Fruit fly (Drosophila melanogaster) whole organism, prepupa: ENCODE results near the gene Jig.

Experiments used
- CG10631 ChIP-seq: fragments of 200-800 bp; sonication (Bioruptor generic); optimal IDR thresholded peaks from 2 replicates; lab custom pipeline; 2016; ENCODE audit warnings: missing biosample characterization, missing genetic modification characterization
- CG10669 ChIP-seq: fragments of 200-800 bp; sonication (Bioruptor generic); optimal IDR thresholded peaks from 3 replicates; lab custom pipeline; 2018; ENCODE audit warnings: missing biosample characterization, mild to moderate bottlenecking, missing genetic modification characterization, moderate library complexity
- CG11762 ChIP-seq: fragments of 200-800 bp; sonication (Bioruptor generic); optimal IDR thresholded peaks from 3 replicates; lab custom pipeline; 2016; ENCODE audit warnings: missing biosample characterization, missing genetic modification characterization; ENCODE audit not compliant: insufficient read depth
- CG15336 ChIP-seq: fragments of 200-800 bp; sonication (Bioruptor generic); IDR thresholded peaks from 2 replicates; pipeline ENCODE4 v1.3.6; 2022; ENCODE audit warnings: missing biosample characterization, missing genetic modification characterization
- CG1621 ChIP-seq: fragments of 200-800 bp; sonication (Bioruptor generic); optimal IDR thresholded peaks from 3 replicates; lab custom pipeline; 2018; ENCODE audit warnings: missing biosample characterization, mild to moderate bottlenecking, missing genetic modification characterization
- CG3032 ChIP-seq: fragments of 200-800 bp; optimal IDR thresholded peaks from 2 replicates; lab custom pipeline; 2019; ENCODE audit warnings: missing biosample characterization, mild to moderate bottlenecking, missing genetic modification characterization, moderate library complexity
- CG31627 ChIP-seq: fragments of 200-800 bp; sonication (Bioruptor generic); optimal IDR thresholded peaks from 3 replicates; lab custom pipeline; 2016; ENCODE audit warnings: missing biosample characterization, missing genetic modification characterization
- CG32006 ChIP-seq: fragments of 200-800 bp; sonication (Bioruptor generic); optimal IDR thresholded peaks from 3 replicates; lab custom pipeline; 2017; ENCODE audit warnings: missing biosample characterization, mild to moderate bottlenecking, missing genetic modification characterization
- CG34406 ChIP-seq: fragments of 200-800 bp; sonication (Bioruptor generic); optimal IDR thresholded peaks from 3 replicates; lab custom pipeline; 2016; ENCODE audit warnings: missing biosample characterization, missing genetic modification characterization
- CG3919 ChIP-seq: fragments of 200-800 bp; sonication (Bioruptor generic); optimal IDR thresholded peaks from 3 replicates; lab custom pipeline; 2016; ENCODE audit warnings: missing biosample characterization, missing genetic modification characterization
- CG4318 ChIP-seq: fragments of 200-800 bp; sonication (Bioruptor generic); optimal IDR thresholded peaks from 3 replicates; lab custom pipeline; 2017; ENCODE audit warnings: missing biosample characterization, mild to moderate bottlenecking, missing genetic modification characterization
- CG6163 ChIP-seq: fragments of 200-800 bp; sonication (Bioruptor generic); IDR thresholded peaks from 3 replicates; pipeline ENCODE4 v1.3.6; 2022; ENCODE audit warnings: missing biosample characterization, missing genetic modification characterization
- CG6276 ChIP-seq: fragments of 200-800 bp; sonication (Bioruptor generic); optimal IDR thresholded peaks from 2 replicates; lab custom pipeline; 2017; ENCODE audit warnings: missing biosample characterization, mild to moderate bottlenecking, missing genetic modification characterization
- CG6792 ChIP-seq: fragments of 200-800 bp; sonication (Bioruptor generic); optimal IDR thresholded peaks from 3 replicates; lab custom pipeline; 2016; ENCODE audit warnings: missing biosample characterization, missing genetic modification characterization
- CG6808 ChIP-seq: fragments of 200-800 bp; sonication (Bioruptor generic); optimal IDR thresholded peaks from 3 replicates; lab custom pipeline; 2017; ENCODE audit warnings: missing biosample characterization, missing genetic modification characterization, mild to moderate bottlenecking, moderate library complexity, missing genetic modification reagents
- CG8119 ChIP-seq: fragments of 200-800 bp; sonication (Bioruptor generic); IDR thresholded peaks from 3 replicates; pipeline ENCODE4 v1.3.6; 2022; ENCODE audit warnings: missing biosample characterization, missing genetic modification characterization
- CG8319 ChIP-seq: fragments of 200-800 bp; sonication (Bioruptor generic); optimal IDR thresholded peaks from 3 replicates; lab custom pipeline; 2016; ENCODE audit warnings: missing biosample characterization, missing genetic modification characterization
- CG9139 ChIP-seq: fragments of 200-800 bp; sonication (Bioruptor generic); optimal IDR thresholded peaks from 3 replicates; lab custom pipeline; 2017; ENCODE audit warnings: missing biosample characterization, mild to moderate bottlenecking, missing genetic modification characterization
- Eip75B ChIP-seq: fragments of 200-800 bp; sonication (Bioruptor generic); optimal IDR thresholded peaks from 3 replicates; lab custom pipeline; 2016; ENCODE audit warnings: missing biosample characterization, missing genetic modification characterization
- Eip78C ChIP-seq: fragments of 200-800 bp; sonication (Bioruptor generic); peaks from one replicate; lab custom pipeline; 2016; ENCODE audit warnings: missing biosample characterization, missing genetic modification characterization
- Eip93F ChIP-seq: fragments of 200-800 bp; sonication (Bioruptor generic); optimal IDR thresholded peaks from 2 replicates; lab custom pipeline; 2016; ENCODE audit warnings: missing biosample characterization, mild to moderate bottlenecking, missing genetic modification characterization
- Ets96B ChIP-seq: fragments of 200-800 bp; optimal IDR thresholded peaks from 2 replicates; lab custom pipeline; 2019; ENCODE audit warnings: missing biosample characterization, mild to moderate bottlenecking, missing genetic modification characterization, moderate library complexity
- Gug ChIP-seq: fragments of 200-800 bp; sonication (Bioruptor generic); IDR thresholded peaks from 2 replicates; pipeline ENCODE4 v1.3.6; 2022; ENCODE audit warnings: missing biosample characterization, missing genetic modification characterization
- Hr38 ChIP-seq: sonication (Bioruptor generic); optimal IDR thresholded peaks from 2 replicates; lab custom pipeline; 2016; ENCODE audit warnings: missing biosample characterization, missing genetic modification characterization
- Hr39 ChIP-seq: fragments of 200-800 bp; sonication (Bioruptor generic); optimal IDR thresholded peaks from 2 replicates; lab custom pipeline; 2016; ENCODE audit warnings: missing biosample characterization, missing genetic modification characterization
- Hr4 ChIP-seq: fragments of 200-800 bp; sonication (Bioruptor generic); optimal IDR thresholded peaks from 3 replicates; lab custom pipeline; 2016; ENCODE audit warnings: missing biosample characterization, missing genetic modification characterization
- Met ChIP-seq: fragments of 200-800 bp; sonication (Bioruptor generic); optimal IDR thresholded peaks from 3 replicates; lab custom pipeline; 2016; ENCODE audit warnings: missing biosample characterization, missing genetic modification characterization
- OdsH ChIP-seq: fragments of 200-800 bp; sonication (Bioruptor generic); optimal IDR thresholded peaks from 3 replicates; lab custom pipeline; 2016; ENCODE audit warnings: missing biosample characterization, missing genetic modification characterization
- Sox102F ChIP-seq: fragments of 200-800 bp; sonication (Bioruptor generic); optimal IDR thresholded peaks from 2 replicates; lab custom pipeline; 2016; ENCODE audit warnings: missing biosample characterization, mild to moderate bottlenecking, missing genetic modification characterization
- Sox14 ChIP-seq: fragments of 200-800 bp; sonication (Bioruptor generic); optimal IDR thresholded peaks from 3 replicates; lab custom pipeline; 2016; ENCODE audit warnings: missing biosample characterization, missing genetic modification characterization
- achi ChIP-seq: fragments of 200-800 bp; sonication (Bioruptor generic); optimal IDR thresholded peaks from 3 replicates; lab custom pipeline; 2016; ENCODE audit warnings: missing biosample characterization, missing genetic modification characterization
- acj6 ChIP-seq: fragments of 200-800 bp; sonication (Bioruptor generic); optimal IDR thresholded peaks from 3 replicates; lab custom pipeline; 2016; ENCODE audit warnings: missing biosample characterization, missing genetic modification characterization
- dac ChIP-seq: fragments of 200-800 bp; sonication (Bioruptor generic); optimal IDR thresholded peaks from 2 replicates; lab custom pipeline; 2017; ENCODE audit warnings: missing biosample characterization, mild to moderate bottlenecking, missing genetic modification characterization
- dsx ChIP-seq: fragments of 200-800 bp; optimal IDR thresholded peaks from 3 replicates; lab custom pipeline; 2019; ENCODE audit warnings: missing biosample characterization, mild to moderate bottlenecking, missing genetic modification characterization, moderate library complexity; ENCODE audit not compliant: poor library complexity, severe bottlenecking
- eg ChIP-seq: fragments of 200-800 bp; sonication (Bioruptor generic); IDR thresholded peaks from 3 replicates; pipeline ENCODE4 v1.3.6; 2022; ENCODE audit warnings: missing biosample characterization, missing genetic modification characterization
- fd59A ChIP-seq: fragments of 200-800 bp; sonication (Bioruptor generic); optimal IDR thresholded peaks from 2 replicates; lab custom pipeline; 2017; ENCODE audit warnings: missing biosample characterization, mild to moderate bottlenecking, missing genetic modification characterization, missing genetic modification reagents
- fd85E ChIP-seq: fragments of 200-800 bp; sonication (Bioruptor generic); optimal IDR thresholded peaks from 3 replicates; lab custom pipeline; 2016; ENCODE audit warnings: missing biosample characterization, missing genetic modification characterization
- net ChIP-seq: fragments of 200-800 bp; sonication (Bioruptor generic); optimal IDR thresholded peaks from 3 replicates; lab custom pipeline; 2016; ENCODE audit warnings: missing biosample characterization, missing genetic modification characterization
- pdm3 ChIP-seq: fragments of 200-800 bp; sonication (Bioruptor generic); optimal IDR thresholded peaks from 3 replicates; lab custom pipeline; 2016; ENCODE audit warnings: missing biosample characterization, missing genetic modification characterization
- salr ChIP-seq, 2 experiments: fragments of 200-800 bp; sonication (Bioruptor generic); optimal IDR thresholded peaks; 3 replicates each; lab custom pipeline; 2016 to 2018; ENCODE audit warnings: missing biosample characterization in 2 of 2, missing genetic modification characterization in 2 of 2, mild to moderate bottlenecking in 1 of 2
- spab ChIP-seq: fragments of 200-800 bp; sonication (Bioruptor generic); optimal IDR thresholded peaks from 2 replicates; lab custom pipeline; 2017; ENCODE audit warnings: missing biosample characterization, mild to moderate bottlenecking, missing genetic modification characterization, missing genetic modification reagents
- ss ChIP-seq, 2 experiments: fragments of 200-800 bp; sonication (Bioruptor generic); optimal IDR thresholded peaks; 2 replicates in 1 of 2; 3 replicates in 1 of 2; lab custom pipeline; 2017 to 2018; ENCODE audit warnings: mild to moderate bottlenecking in 2 of 2, missing biosample characterization in 2 of 2, missing genetic modification characterization in 2 of 2, moderate library complexity in 1 of 2
- svp ChIP-seq: fragments of 200-800 bp; sonication (Bioruptor generic); peaks from one replicate; lab custom pipeline; 2016; ENCODE audit warnings: missing biosample characterization, missing genetic modification characterization
- topi ChIP-seq: fragments of 200-800 bp; sonication (Bioruptor generic); optimal IDR thresholded peaks from 3 replicates; lab custom pipeline; 2016; ENCODE audit warnings: missing biosample characterization, missing genetic modification characterization

The Jig gene

dm6 chr3R:14590753-14591535 lies 30.2 kb downstream of the Jig start (continued):
- TF ChIP-seq CG6808 (GFP tag; lab: Kevin White, UChicago), result peak; percentile 72
- peak; percentile 63 for TF ChIP-seq CG34406 (GFP tag; lab: Kevin White, UChicago)
- TF ChIP-seq net (GFP tag; lab: Kevin White, UChicago), result peak; percentile 55
- TF ChIP-seq Sox14, result peak; percentile 23
- TF ChIP-seq Eip75B, result peak; percentile 36
- peak; percentile 44 for TF ChIP-seq CG6276
- no peak for TF ChIP-seq Sox102F (GFP tag; lab: Kevin White, UChicago)
- TF ChIP-seq Hr38 (GFP tag; lab: Kevin White, UChicago), result no peak
- TF ChIP-seq Eip93F (GFP tag; lab: Kevin White, UChicago), result no peak
- TF ChIP-seq salr (GFP tag; optimal IDR thresholded peaks at IDR 0.05; lab: Kevin White, UChicago), result peak in 1 of 2 experiments; percentile 71
- TF ChIP-seq, all 60 proteins: peak for 41

dm6 chr3R:14597935-14598424 lies 37.2 kb downstream of the Jig start:
- TF ChIP-seq fd85E (GFP tag; lab: Kevin White, UChicago) (no peak), CG31627 (no peak), salr (GFP tag; optimal IDR thresholded peaks at IDR 0.05; lab: Kevin White, UChicago) (peak in 1 of 2 experiments; percentile 21), Eip78C (GFP tag; lab: Kevin White, UChicago) (peak; percentile 79), achi (GFP tag; lab: Kevin White, UChicago) (peak; percentile 44), spab (GFP tag; lab: Kevin White, UChicago) (peak; percentile 48), CG15336 (GFP tag; lab: Robert Waterston, UW) (peak; percentile 30; the same call in 1 of the 2 replicates), eg (GFP tag; lab: Robert Waterston, UW) (peak; percentile 66), CG6163 (GFP tag; lab: Robert Waterston, UW) (0 out of 3 replicates have a peak, but pooled peaks have one; percentile 21), CG10631 (GFP tag; lab: Kevin White, UChicago) (peak; percentile 55), CG8119 (GFP tag; lab: Robert Waterston, UW) (peak; percentile 55; the same call in 1 of the 3 replicates), CG6276 (peak; percentile 13), CG4318 (GFP tag; lab: Kevin White, UChicago) (no peak), CG3032 (tag; lab: Kevin White, UChicago) (peak; percentile 66), net (GFP tag; lab: Kevin White, UChicago) (no peak), Ets96B (tag; lab: Kevin White, UChicago) (peak; percentile 61), Hr4 (GFP tag; lab: Kevin White, UChicago) (peak; percentile 34), CG6808 (GFP tag; lab: Kevin White, UChicago) (peak; percentile 56), CG3919 (peak; percentile 49), Sox14 (no peak), CG9139 (GFP tag; lab: Kevin White, UChicago) (no peak), pdm3 (GFP tag; lab: Kevin White, UChicago) (peak; percentile 40), fd59A (GFP tag; lab: Kevin White, UChicago) (peak; percentile 49), CG34406 (GFP tag; lab: Kevin White, UChicago) (peak; percentile 45), Eip75B (peak; percentile 25), Met (GFP tag; lab: Kevin White, UChicago) (no peak), OdsH (GFP tag; lab: Kevin White, UChicago) (peak; percentile 36), CG11762 (GFP tag; lab: Kevin White, UChicago) (peak; percentile 35), CG6792 (GFP tag; lab: Kevin White, UChicago) (peak; percentile 34), acj6 (GFP tag; lab: Kevin White, UChicago) (peak; percentile 42), ss (GFP tag; optimal IDR thresholded peaks at IDR 0.05; lab: Kevin White, UChicago) (peak; percentile 46 to 67), Hr39 (no peak), topi (GFP tag; lab: Kevin White, UChicago) (peak; percentile 8), CG10669 (peak; percentile 54), Gug (GFP tag; lab: Robert Waterston, UW) (peak; percentile 35; the same call in 1 of the 2 replicates), dac (GFP tag; lab: Kevin White, UChicago) (no peak), dsx (GFP tag; lab: Kevin White, UChicago) (peak; percentile 42), CG32006 (GFP tag; lab: Kevin White, UChicago) (peak; percentile 58), svp (GFP tag; lab: Kevin White, UChicago) (peak; percentile 9), CG8319 (GFP tag; lab: Kevin White, UChicago) (no peak), CG1621 (tag; lab: Kevin White, UChicago) (peak; percentile 35)
- TF ChIP-seq, all 60 proteins: peak for 31
